Worm (Caenorhabditis elegans) whole organism, midembryonic: Measurements from ENCODE around the gene gst-44.

Experiments used
- T22C8.4 ChIP-seq: fragments of 200-800 bp; sonication (Bioruptor generic); IDR thresholded peaks from 2 replicates; pipeline ENCODE4 v1.3.6; 2022; ENCODE audit warnings: missing genetic modification characterization, missing compliant biosample characterization
- cog-1 ChIP-seq: sonication (generic microtip); optimal IDR thresholded peaks from 2 replicates; lab custom pipeline; 2016; ENCODE audit warnings: missing genetic modification characterization, missing compliant biosample characterization
- flt-1 ChIP-seq: fragments of 200-800 bp; sonication (Bioruptor generic); IDR thresholded peaks from 2 replicates; pipeline ENCODE4 v1.3.6; 2022; ENCODE audit warnings: missing genetic modification characterization, missing compliant biosample characterization
- klf-2 ChIP-seq: fragments of 200-800 bp; sonication (Bioruptor generic); conservative IDR thresholded peaks from 2 replicates; pipeline ENCODE4 v1.3.6; 2022; ENCODE audit warnings: missing genetic modification reagents, missing genetic modification characterization, missing compliant biosample characterization
- med-1 ChIP-seq: sonication (generic microtip); optimal IDR thresholded peaks from 2 replicates; lab custom pipeline; 2017; ENCODE audit warnings: missing genetic modification characterization, mild to moderate bottlenecking, missing compliant biosample characterization, antibody characterized with exemption, missing genetic modification reagents; ENCODE audit not compliant: insufficient read depth
- ref-1 ChIP-seq: fragments of 200-800 bp; sonication (Bioruptor generic); conservative IDR thresholded peaks from 2 replicates; pipeline ENCODE4 v1.3.6; 2022; ENCODE audit warnings: missing genetic modification reagents, missing genetic modification characterization, missing compliant biosample characterization
- tab-1 ChIP-seq: fragments of 200-800 bp; sonication (Bioruptor generic); IDR thresholded peaks from 2 replicates; pipeline ENCODE4 v1.3.6; 2022; ENCODE audit warnings: missing genetic modification characterization, missing compliant biosample characterization
- ztf-23 ChIP-seq: fragments of 200-800 bp; sonication (Bioruptor generic); IDR thresholded peaks from 2 replicates; pipeline ENCODE4 v1.3.6; 2022; ENCODE audit warnings: missing genetic modification reagents, missing genetic modification characterization, missing compliant biosample characterization
- ztf-29 ChIP-seq: fragments of 200-800 bp; sonication (Bioruptor generic); IDR thresholded peaks from 2 replicates; pipeline ENCODE4 v1.3.6; 2022; ENCODE audit warnings: missing genetic modification reagents, missing genetic modification characterization, missing compliant biosample characterization

DNA sequence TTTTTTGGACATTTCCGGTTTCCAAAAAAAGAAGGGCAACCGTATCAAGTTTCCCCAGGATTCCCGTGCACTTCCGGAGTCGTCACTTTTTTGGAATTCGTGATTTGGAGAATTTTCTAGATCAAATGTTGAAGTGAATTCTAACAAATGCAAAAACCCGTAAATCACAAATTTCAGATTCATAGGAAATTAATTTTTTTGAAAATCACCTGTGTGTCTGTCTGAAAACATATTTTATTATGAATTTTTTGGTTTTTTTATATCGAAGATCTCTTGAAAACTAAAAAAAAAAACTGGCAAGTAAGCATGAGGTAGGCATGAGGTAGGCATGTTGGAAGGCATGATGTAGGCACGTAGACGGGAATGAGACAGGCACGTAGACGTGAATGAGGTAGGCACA lies 40.6 kb upstream of the gst-44 start:
- TF ChIP-seq tab-1 (GFP tag; lab: Robert Waterston, UW) (no peak), ztf-23 (no peak), klf-2 (GFP tag; lab: Robert Waterston, UW) (no peak), ztf-29 (GFP tag; lab: Robert Waterston, UW) (no peak), med-1 (GFP tag; lab: Kevin White, UChicago) (no peak), flt-1 (GFP tag; lab: Robert Waterston, UW) (no peak), cog-1 (tag; lab: Kevin White, UChicago) (no peak), ref-1 (no peak), T22C8.4 (GFP tag; lab: Robert Waterston, UW) (no peak)
